4 fruit fly cellular contexts compared by ENCODE assay signal in genomic region chr3R:15536918-15537716, dm6.
A peak's percentile ranks its signal among the peaks of the same experiment; 100 is the strongest.
TF ChIP-seq lines count a peak whose summit lies in the region.

AOX1 (minus strand) TSS chr3R:15537292.

- TF ChIP-seq CTCF in whole organism, embryonic (GFP tag; optimal IDR thresholded peaks at IDR 0.05; lab: Kevin White, UChicago) = no peak

TF ChIP-seq in whole organism, adult, 20 proteins besides CTCF, POLR2A, EP300 and RAD21:
- TF ChIP-seq CG7045 (GFP tag; optimal IDR thresholded peaks at IDR 0.05; lab: Kevin White, UChicago) = no peak
- TF ChIP-seq CG5204 (GFP tag; optimal IDR thresholded peaks at IDR 0.05; lab: Kevin White, UChicago) = no peak
- TF ChIP-seq cic (GFP tag; optimal IDR thresholded peaks at IDR 0.05; lab: Kevin White, UChicago) = peak; percentile 59
- no peak for TF ChIP-seq CG33017 (tag; optimal IDR thresholded peaks at IDR 0.05; lab: Kevin White, UChicago)
- peak; percentile 70 for TF ChIP-seq pad (GFP tag; optimal IDR thresholded peaks at IDR 0.05; lab: Kevin White, UChicago)
- TF ChIP-seq toe (GFP tag; optimal IDR thresholded peaks at IDR 0.05; lab: Kevin White, UChicago) = no peak
- TF ChIP-seq Crg-1 (GFP tag; optimal IDR thresholded peaks at IDR 0.05; lab: Kevin White, UChicago) = no peak
- TF ChIP-seq Hr96 (GFP tag; optimal IDR thresholded peaks at IDR 0.05; lab: Kevin White, UChicago) = peak; percentile 17
- TF ChIP-seq Mnt (GFP tag; optimal IDR thresholded peaks at IDR 0.05; lab: Kevin White, UChicago) = peak; percentile 38
- TF ChIP-seq CG7101 (tag; optimal IDR thresholded peaks at IDR 0.05; lab: Kevin White, UChicago) = no peak
- TF ChIP-seq CG14711 (tag; optimal IDR thresholded peaks at IDR 0.05; lab: Kevin White, UChicago) = no peak
- no peak for TF ChIP-seq CG1620 (GFP tag; optimal IDR thresholded peaks at IDR 0.05; lab: Kevin White, UChicago)
- no peak for TF ChIP-seq ovo (GFP tag; optimal IDR thresholded peaks at IDR 0.05; lab: Kevin White, UChicago)
- TF ChIP-seq bab1 (GFP tag; optimal IDR thresholded peaks at IDR 0.05; lab: Kevin White, UChicago) = no peak
- peak; percentile 29 for TF ChIP-seq CG12768 (GFP tag; optimal IDR thresholded peaks at IDR 0.05; lab: Kevin White, UChicago)
- TF ChIP-seq kay (GFP tag; lab: Kevin White, UChicago; ENCODE audit: borderline replicate concordance) = peak; percentile 60
- no peak for TF ChIP-seq cnc (optimal IDR thresholded peaks at IDR 0.05; lab: Kevin White, UChicago)
- TF ChIP-seq Clk (GFP tag; optimal IDR thresholded peaks at IDR 0.05; lab: Kevin White, UChicago) = no peak
- no peak for TF ChIP-seq CG11617 (GFP tag; optimal IDR thresholded peaks at IDR 0.05; lab: Kevin White, UChicago)
- peak; percentile 11 for TF ChIP-seq tj (GFP tag; optimal IDR thresholded peaks at IDR 0.05; lab: Kevin White, UChicago)

TF ChIP-seq in whole organism, embryonic, 481 proteins besides CTCF, POLR2A, EP300 and RAD21 (continues in another document):
- TF ChIP-seq chinmo (GFP tag; IDR thresholded peaks at IDR 0.05; lab: Robert Waterston, UW; ENCODE audit: partially characterized antibody) (peak; percentile 76; the same call in 2 of the 4 replicates), hth (optimal IDR thresholded peaks at IDR 0.05; lab: Kevin White, UChicago) (no peak), CG3281 (GFP tag; optimal IDR thresholded peaks at IDR 0.05; lab: Kevin White, UChicago) (no peak), twi (tag; optimal IDR thresholded peaks at IDR 0.05; lab: Kevin White, UChicago) (no peak), CG3163 (GFP tag; optimal IDR thresholded peaks at IDR 0.05; lab: Kevin White, UChicago) (peak; percentile 63), Trl (optimal IDR thresholded peaks at IDR 0.05; lab: Kevin White, UChicago) (peak; percentile 14 to 81), Trl (GFP tag; optimal IDR thresholded peaks at IDR 0.05; lab: Kevin White, UChicago) (no peak), zfh1 (GFP tag; IDR thresholded peaks at IDR 0.05; lab: Robert Waterston, UW) (no peak), CG32532 (GFP tag; IDR thresholded peaks at IDR 0.05; lab: Robert Waterston, UW) (peak; percentile 41; the same call in 1 of the 2 replicates), CG33557 (GFP tag; optimal IDR thresholded peaks at IDR 0.05; lab: Kevin White, UChicago) (no peak), nau (GFP tag; optimal IDR thresholded peaks at IDR 0.05; lab: Kevin White, UChicago) (no peak), Dll (GFP tag; IDR thresholded peaks at IDR 0.05; lab: Robert Waterston, UW; ENCODE audit: partially characterized antibody) (no peak), Ets97D (GFP tag; optimal IDR thresholded peaks at IDR 0.05; lab: Kevin White, UChicago) (no peak), Sox100B (GFP tag; optimal IDR thresholded peaks at IDR 0.05; lab: Kevin White, UChicago) (no peak), ftz-f1 (GFP tag; optimal IDR thresholded peaks at IDR 0.05; lab: Kevin White, UChicago) (peak; percentile 16), slbo (GFP tag; IDR thresholded peaks at IDR 0.05; lab: Robert Waterston, UW) (no peak), Eip74EF (GFP tag; optimal IDR thresholded peaks at IDR 0.05; lab: Kevin White, UChicago) (no peak), ro (GFP tag; IDR thresholded peaks at IDR 0.05; lab: Robert Waterston, UW) (no peak), CG2889 (GFP tag; IDR thresholded peaks at IDR 0.05; lab: Robert Waterston, UW) (no peak), Pdp1 (GFP tag; optimal IDR thresholded peaks at IDR 0.05; lab: Kevin White, UChicago) (peak in 1 of 2 experiments; percentile 73), Jarid2 (GFP tag; optimal IDR thresholded peaks at IDR 0.05; lab: Kevin White, UChicago) (peak; percentile 62), CG30020 (tag; optimal IDR thresholded peaks at IDR 0.05; lab: Kevin White, UChicago) (no peak), mirr (GFP tag; optimal IDR thresholded peaks at IDR 0.05; lab: Kevin White, UChicago) (no peak), Optix (GFP tag; IDR thresholded peaks at IDR 0.05; lab: Robert Waterston, UW) (no peak), cwo (GFP tag; optimal IDR thresholded peaks at IDR 0.05; lab: Kevin White, UChicago) (peak; percentile 28)

TF ChIP-seq in whole organism, prepupa, 60 proteins besides CTCF, POLR2A, EP300 and RAD21:
- TF ChIP-seq Gug (GFP tag; IDR thresholded peaks at IDR 0.05; lab: Robert Waterston, UW) = no peak
- TF ChIP-seq vri (GFP tag; optimal IDR thresholded peaks at IDR 0.05; lab: Kevin White, UChicago) = peak; percentile 57

TF ChIP-seq in whole organism, wandering third instar larva, 38 proteins besides CTCF, POLR2A, EP300 and RAD21:
- peak; percentile 62 for TF ChIP-seq Dif (GFP tag; optimal IDR thresholded peaks at IDR 0.05; lab: Kevin White, UChicago; ENCODE audit: partially characterized antibody)
- no peak for TF ChIP-seq br (GFP tag; optimal IDR thresholded peaks at IDR 0.05; lab: Kevin White, UChicago)
TF ChIP-seq in whole organism, wandering third instar larva: peak in this region for 1.
